Worm (Caenorhabditis elegans) whole organism, L1 larva: ENCODE data around the gene dgk-4.

Experiments used
- C04F5.9 ChIP-seq: sonication (generic microtip); optimal IDR thresholded peaks from 2 replicates; lab custom pipeline; 2016; ENCODE audit warnings: missing genetic modification characterization, missing compliant biosample characterization
- Y116A8C.19 ChIP-seq: sonication (generic microtip); optimal IDR thresholded peaks from 2 replicates; lab custom pipeline; 2016; ENCODE audit warnings: missing compliant biosample characterization, missing genetic modification characterization, borderline replicate concordance
- aha-1 ChIP-seq: fragments of 150-350 bp; optimal IDR thresholded peaks from 2 replicates; lab custom pipeline; 2014; ENCODE audit warnings: missing biosample characterization, missing genetic modification characterization
- aly-2 ChIP-seq: fragments of 150-350 bp; optimal IDR thresholded peaks from 2 replicates; lab custom pipeline; 2014; ENCODE audit warnings: missing biosample characterization, missing genetic modification characterization
- ama-1 ChIP-seq: fragments of 150-350 bp; optimal IDR thresholded peaks from 2 replicates; lab custom pipeline; 2014
- blmp-1 ChIP-seq: fragments of 150-350 bp; optimal IDR thresholded peaks from 2 replicates; lab custom pipeline; 2014; ENCODE audit warnings: missing biosample characterization, missing genetic modification characterization
- ceh-63 ChIP-seq: fragments of 200-800 bp; sonication (Bioruptor generic); optimal IDR thresholded peaks from 2 replicates; lab custom pipeline; 2018; ENCODE audit warnings: mild to moderate bottlenecking, missing genetic modification characterization, missing compliant biosample characterization
- ceh-8 ChIP-seq: fragments of 200-800 bp; sonication (Bioruptor generic); optimal IDR thresholded peaks from 2 replicates; lab custom pipeline; 2018; ENCODE audit warnings: mild to moderate bottlenecking, missing genetic modification characterization, moderate library complexity, missing compliant biosample characterization
- ceh-82 ChIP-seq, 3 experiments: fragments of 150-350 bp in 1 of 3; sonication (generic microtip) in 2 of 3; optimal IDR thresholded peaks; 2 replicates each; lab custom pipeline; 2014 to 2017; ENCODE audit warnings: missing biosample characterization in 3 of 3, missing genetic modification characterization in 3 of 3
- ceh-90 ChIP-seq: sonication (generic microtip); optimal IDR thresholded peaks from 2 replicates; lab custom pipeline; 2016; ENCODE audit warnings: missing genetic modification characterization, missing compliant biosample characterization
- ces-1 ChIP-seq: fragments of 150-350 bp; optimal IDR thresholded peaks from 2 replicates; lab custom pipeline; 2014; ENCODE audit warnings: missing biosample characterization, missing genetic modification reagents, missing genetic modification characterization
- dpl-1 ChIP-seq, 3 experiments: fragments of 150-350 bp in 2 of 3; sonication (generic microtip) in 1 of 3; optimal IDR thresholded peaks; 2 replicates each; lab custom pipeline; 2014 to 2017; ENCODE audit warnings: missing biosample characterization in 3 of 3, missing genetic modification characterization in 3 of 3, missing genetic modification reagents in 3 of 3
- efl-1 ChIP-seq, 4 experiments: fragments of 150-350 bp; optimal IDR thresholded peaks in 3 of 4; peaks in 1 of 4; 1 replicate in 1 of 4; 2 replicates in 3 of 4; lab custom pipeline; 2014; ENCODE audit warnings: missing biosample characterization in 2 of 4, missing genetic modification characterization in 2 of 4, missing genetic modification reagents in 2 of 4
- egl-27 ChIP-seq, 2 experiments: fragments of 150-350 bp in 1 of 2; sonication (generic microtip); optimal IDR thresholded peaks; 3 replicates each; lab custom pipeline; 2017 to 2018; ENCODE audit warnings: missing biosample characterization in 2 of 2, missing genetic modification characterization in 2 of 2, missing genetic modification reagents in 2 of 2
- ets-5 ChIP-seq: fragments of 200-800 bp; sonication (Bioruptor generic); IDR thresholded peaks from 2 replicates; pipeline ENCODE4 v1.3.6; 2022; ENCODE audit warnings: missing genetic modification characterization, missing compliant biosample characterization
- fkh-4 ChIP-seq: sonication (generic microtip); optimal IDR thresholded peaks from 2 replicates; lab custom pipeline; 2016; ENCODE audit warnings: missing compliant biosample characterization, missing genetic modification characterization, borderline replicate concordance
- fkh-8 ChIP-seq: sonication (generic microtip); optimal IDR thresholded peaks from 2 replicates; lab custom pipeline; 2016; ENCODE audit warnings: mild to moderate bottlenecking, missing genetic modification characterization, missing compliant biosample characterization
- fos-1 ChIP-seq: fragments of 150-350 bp; optimal IDR thresholded peaks from 2 replicates; lab custom pipeline; 2014; ENCODE audit warnings: missing biosample characterization, missing genetic modification characterization
- hlh-17 ChIP-seq: fragments of 200-800 bp; sonication (Bioruptor generic); optimal IDR thresholded peaks from 2 replicates; lab custom pipeline; 2018; ENCODE audit warnings: missing genetic modification characterization, mild to moderate bottlenecking, missing compliant biosample characterization, moderate library complexity, borderline replicate concordance
- hpl-2 ChIP-seq: fragments of 150-350 bp; optimal IDR thresholded peaks from 2 replicates; lab custom pipeline; 2014; ENCODE audit warnings: missing biosample characterization, missing genetic modification reagents, missing genetic modification characterization
- irx-1 ChIP-seq: sonication (generic microtip); optimal IDR thresholded peaks from 2 replicates; lab custom pipeline; 2016; ENCODE audit warnings: missing genetic modification characterization, missing compliant biosample characterization
- isw-1 ChIP-seq: fragments of 200-800 bp; sonication (Bioruptor generic); IDR thresholded peaks from 2 replicates; pipeline ENCODE4 v1.3.6; 2022; ENCODE audit warnings: missing genetic modification characterization, missing compliant biosample characterization
- jun-1 ChIP-seq: fragments of 150-350 bp; optimal IDR thresholded peaks from 2 replicates; lab custom pipeline; 2014; ENCODE audit warnings: missing biosample characterization, missing genetic modification reagents, missing genetic modification characterization
- lin-14 ChIP-seq: fragments of 200-800 bp; sonication (Bioruptor generic); optimal IDR thresholded peaks from 2 replicates; lab custom pipeline; 2018; ENCODE audit warnings: mild to moderate bottlenecking, missing genetic modification characterization, moderate library complexity, missing compliant biosample characterization
- lin-15B ChIP-seq: fragments of 150-350 bp; sonication (generic microtip); optimal IDR thresholded peaks from 3 replicates; lab custom pipeline; 2014; ENCODE audit warnings: missing biosample characterization, missing genetic modification characterization
- lin-35 ChIP-seq, 2 experiments: fragments of 150-350 bp; optimal IDR thresholded peaks; 2 replicates each; lab custom pipeline; 2014; ENCODE audit warnings: missing biosample characterization in 2 of 2, missing genetic modification characterization in 2 of 2, missing genetic modification reagents in 2 of 2
- lir-3 ChIP-seq: sonication (generic microtip); optimal IDR thresholded peaks from 2 replicates; lab custom pipeline; 2016; ENCODE audit warnings: mild to moderate bottlenecking, missing genetic modification characterization, moderate library complexity, missing compliant biosample characterization; ENCODE audit not compliant: poor library complexity
- lsy-2 ChIP-seq, 2 experiments: fragments of 150-350 bp; optimal IDR thresholded peaks; 2 replicates each; lab custom pipeline; 2014; ENCODE audit warnings: missing biosample characterization in 2 of 2, missing genetic modification characterization in 2 of 2
- mab-9 ChIP-seq: fragments of 200-800 bp; sonication (Bioruptor generic); IDR thresholded peaks from 2 replicates; pipeline ENCODE4 v1.3.6; 2022; ENCODE audit warnings: missing genetic modification reagents, missing genetic modification characterization, missing compliant biosample characterization
- mef-2 ChIP-seq: fragments of 150-350 bp; optimal IDR thresholded peaks from 2 replicates; lab custom pipeline; 2014; ENCODE audit warnings: missing biosample characterization, missing genetic modification characterization
- mep-1 ChIP-seq: fragments of 150-350 bp; optimal IDR thresholded peaks from 2 replicates; lab custom pipeline; 2014; ENCODE audit warnings: missing biosample characterization, missing genetic modification characterization
- nhr-19 ChIP-seq: fragments of 200-800 bp; sonication (Bioruptor generic); conservative IDR thresholded peaks from 2 replicates; pipeline ENCODE4 v1.3.6; 2022; ENCODE audit warnings: missing genetic modification characterization, missing compliant biosample characterization
- nhr-20 ChIP-seq: sonication (generic microtip); optimal IDR thresholded peaks from 2 replicates; lab custom pipeline; 2016; ENCODE audit warnings: mild to moderate bottlenecking, missing genetic modification characterization, missing compliant biosample characterization
- nhr-237 ChIP-seq: fragments of 150-350 bp; optimal IDR thresholded peaks from 2 replicates; lab custom pipeline; 2014; ENCODE audit warnings: missing biosample characterization, missing genetic modification characterization
- nhr-71 ChIP-seq: sonication (generic microtip); optimal IDR thresholded peaks from 2 replicates; lab custom pipeline; 2016; ENCODE audit warnings: mild to moderate bottlenecking, missing genetic modification characterization, moderate library complexity, missing compliant biosample characterization
- nhr-76 ChIP-seq: sonication (generic microtip); optimal IDR thresholded peaks from 2 replicates; lab custom pipeline; 2017; ENCODE audit warnings: missing biosample characterization, missing genetic modification characterization
- nhr-85 ChIP-seq: sonication (generic microtip); peaks from one replicate; lab custom pipeline; 2016; ENCODE audit warnings: missing genetic modification characterization, inconsistent platforms, missing compliant biosample characterization
- pag-3 ChIP-seq: sonication (generic microtip); optimal IDR thresholded peaks from 2 replicates; lab custom pipeline; 2017; ENCODE audit warnings: missing genetic modification characterization, mild to moderate bottlenecking, missing compliant biosample characterization, antibody characterized with exemption, borderline replicate concordance; ENCODE audit not compliant: insufficient read depth
- pqm-1 ChIP-seq: sonication (generic microtip); optimal IDR thresholded peaks from 3 replicates; lab custom pipeline; 2017; ENCODE audit warnings: missing biosample characterization, missing genetic modification characterization
- snpc-4 ChIP-seq: fragments of 150-350 bp; optimal IDR thresholded peaks from 2 replicates; lab custom pipeline; 2014; ENCODE audit warnings: missing biosample characterization, missing genetic modification characterization
- snu-23 ChIP-seq: sonication (generic microtip); optimal IDR thresholded peaks from 2 replicates; lab custom pipeline; 2016; ENCODE audit warnings: missing genetic modification characterization, missing compliant biosample characterization
- sox-4 ChIP-seq: sonication (generic microtip); optimal IDR thresholded peaks from 2 replicates; lab custom pipeline; 2016; ENCODE audit warnings: missing genetic modification characterization, missing compliant biosample characterization
- sptf-1 ChIP-seq: fragments of 150-350 bp; optimal IDR thresholded peaks from 2 replicates; lab custom pipeline; 2014; ENCODE audit warnings: missing biosample characterization, missing genetic modification characterization
- sup-37 ChIP-seq: fragments of 200-800 bp; sonication (Bioruptor generic); optimal IDR thresholded peaks from 2 replicates; lab custom pipeline; 2018; ENCODE audit warnings: mild to moderate bottlenecking, missing genetic modification characterization, missing compliant biosample characterization
- tlp-1 ChIP-seq: fragments of 150-350 bp; optimal IDR thresholded peaks from 2 replicates; lab custom pipeline; 2014; ENCODE audit warnings: missing biosample characterization, missing genetic modification characterization
- unc-130 ChIP-seq: fragments of 150-350 bp; optimal IDR thresholded peaks from 2 replicates; lab custom pipeline; 2017; ENCODE audit warnings: missing biosample characterization, missing genetic modification characterization, inconsistent platforms
- unc-62 ChIP-seq: fragments of 150-350 bp; optimal IDR thresholded peaks from 2 replicates; lab custom pipeline; 2014; ENCODE audit warnings: missing biosample characterization, missing genetic modification reagents, missing genetic modification characterization
- unc-86 ChIP-seq: sonication (generic microtip); optimal IDR thresholded peaks from 2 replicates; lab custom pipeline; 2016; ENCODE audit warnings: missing genetic modification characterization, missing compliant biosample characterization
- unc-98 ChIP-seq: fragments of 200-800 bp; sonication (Bioruptor generic); IDR thresholded peaks from 2 replicates; pipeline ENCODE4 v1.3.6; 2022; ENCODE audit warnings: missing genetic modification characterization, missing compliant biosample characterization
- vab-15 ChIP-seq: sonication (generic microtip); optimal IDR thresholded peaks from 2 replicates; lab custom pipeline; 2017; ENCODE audit warnings: missing genotype, mild to moderate bottlenecking, missing genetic modification characterization, missing compliant biosample characterization
- xbp-1 ChIP-seq: sonication (generic microtip); optimal IDR thresholded peaks from 2 replicates; lab custom pipeline; 2016; ENCODE audit warnings: missing genetic modification characterization, missing compliant biosample characterization
- zag-1 ChIP-seq: fragments of 150-350 bp; optimal IDR thresholded peaks from 2 replicates; lab custom pipeline; 2014; ENCODE audit warnings: missing biosample characterization, missing genetic modification characterization

dgk-4 gene

DNA sequence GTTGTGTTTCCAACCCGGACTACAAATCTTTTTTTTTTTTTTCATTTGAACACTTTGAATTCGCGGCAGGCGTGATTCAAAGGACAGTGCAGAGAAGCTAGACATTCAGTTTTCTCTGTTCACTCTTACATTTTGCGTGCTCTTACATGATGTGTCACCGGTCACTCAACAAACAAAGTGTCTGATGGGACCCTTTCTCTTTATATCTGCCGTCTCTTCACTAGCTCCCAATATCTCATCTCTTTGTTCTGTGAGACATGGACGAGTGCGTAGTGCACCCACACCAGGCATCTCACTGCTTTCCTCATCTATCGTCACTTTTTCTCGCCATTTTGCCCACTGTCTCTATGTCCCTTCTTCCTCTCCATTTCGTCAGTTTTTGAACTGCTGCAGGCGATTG is 44.1 kb upstream of the dgk-4 start (continued):
- TF ChIP-seq ceh-90 (tag; lab: Kevin White, UChicago): no peak
- TF ChIP-seq irx-1: peak; percentile 3
- peak; percentile 55 to 59 for TF ChIP-seq efl-1 (optimal IDR thresholded peaks at IDR 0.05; lab: Kevin White, UChicago)
- TF ChIP-seq efl-1 (GFP tag; optimal IDR thresholded peaks at IDR 0.05 in 1 of 2; lab: Kevin White, UChicago): peak in 1 of 2 experiments; percentile 31
- peak; percentile 4 for TF ChIP-seq fos-1 (tag; lab: Kevin White, UChicago)
- TF ChIP-seq dpl-1 (GFP tag; optimal IDR thresholded peaks at IDR 0.05; lab: Kevin White, UChicago): peak in 2 of 3 experiments; percentile 12 to 38
- TF ChIP-seq ceh-82 (tag; optimal IDR thresholded peaks at IDR 0.05; lab: Kevin White, UChicago): peak in 2 of 3 experiments; percentile 42 to 50
- TF ChIP-seq unc-86: peak; percentile 66
- TF ChIP-seq ama-1 (lab: Kevin White, UChicago): no peak
- TF ChIP-seq jun-1 (tag; lab: Kevin White, UChicago): peak; percentile 24
- peak; percentile 37 for TF ChIP-seq nhr-20
- peak; percentile 5 for TF ChIP-seq mep-1 (tag; lab: Kevin White, UChicago)
- TF ChIP-seq lin-14 (GFP tag; lab: Kevin White, UChicago): peak; percentile 89
- peak; percentile 9 for TF ChIP-seq ceh-8 (GFP tag; lab: Kevin White, UChicago)
- peak; percentile 55 for TF ChIP-seq lin-15B

- no peak for TF ChIP-seq nhr-19 (GFP tag; lab: Robert Waterston, UW)
- TF ChIP-seq snpc-4 (tag; lab: Kevin White, UChicago): no peak
- TF ChIP-seq hlh-17 (GFP tag; lab: Kevin White, UChicago): no peak
- TF ChIP-seq unc-62: no peak
- TF ChIP-seq vab-15 (tag; lab: Kevin White, UChicago): no peak
- TF ChIP-seq lsy-2 (tag; optimal IDR thresholded peaks at IDR 0.05; lab: Kevin White, UChicago): peak in 1 of 2 experiments; percentile 7
- TF ChIP-seq sup-37 (GFP tag; lab: Kevin White, UChicago): no peak
- TF ChIP-seq sox-4 (tag; lab: Kevin White, UChicago): peak; percentile 73
- no peak for TF ChIP-seq nhr-85 (tag; lab: Kevin White, UChicago)
- no peak for TF ChIP-seq fkh-4 (tag; lab: Kevin White, UChicago)
- TF ChIP-seq ets-5 (GFP tag; lab: Robert Waterston, UW): no peak
- no peak for TF ChIP-seq C04F5.9 (tag; lab: Kevin White, UChicago)
- TF ChIP-seq hpl-2 (GFP tag; lab: Kevin White, UChicago): no peak
- TF ChIP-seq isw-1 (GFP tag; lab: Robert Waterston, UW): no peak
- no peak for TF ChIP-seq blmp-1
- TF ChIP-seq lin-14 (GFP tag; lab: Kevin White, UChicago): peak; percentile 25
- TF ChIP-seq nhr-76 (tag; lab: Kevin White, UChicago): no peak
- no peak for TF ChIP-seq sptf-1 (tag; lab: Kevin White, UChicago)
- no peak for TF ChIP-seq aha-1 (tag; lab: Kevin White, UChicago)
- no peak for TF ChIP-seq aly-2 (tag; lab: Kevin White, UChicago)
- peak; percentile 55 for TF ChIP-seq nhr-71 (tag; lab: Kevin White, UChicago)
- peak; percentile 53 for TF ChIP-seq fkh-8
- TF ChIP-seq ceh-63 (GFP tag; lab: Kevin White, UChicago): no peak
- TF ChIP-seq Y116A8C.19: no peak
- TF ChIP-seq unc-98 (GFP tag; lab: Robert Waterston, UW): no peak
- TF ChIP-seq unc-130: no peak
- TF ChIP-seq xbp-1: no peak
- TF ChIP-seq mef-2 (tag; lab: Kevin White, UChicago): peak; percentile 58
- TF ChIP-seq egl-27 (tag; optimal IDR thresholded peaks at IDR 0.05; lab: Kevin White, UChicago): no peak
- TF ChIP-seq pag-3 (tag; lab: Kevin White, UChicago): no peak
- no peak for TF ChIP-seq ceh-82 (tag; optimal IDR thresholded peaks at IDR 0.05; lab: Kevin White, UChicago)
- TF ChIP-seq zag-1: no peak
- TF ChIP-seq pqm-1 (tag; lab: Kevin White, UChicago): no peak
- TF ChIP-seq snu-23 (GFP tag; lab: Kevin White, UChicago): no peak
- TF ChIP-seq mab-9: no peak
- TF ChIP-seq lir-3 (tag; lab: Kevin White, UChicago): no peak
- no peak for TF ChIP-seq ces-1 (GFP tag; lab: Kevin White, UChicago)
- no peak for TF ChIP-seq lin-35 (GFP tag; optimal IDR thresholded peaks at IDR 0.05; lab: Kevin White, UChicago)
- no peak for TF ChIP-seq nhr-237 (tag; lab: Kevin White, UChicago)
- no peak for TF ChIP-seq ceh-8 (GFP tag; lab: Kevin White, UChicago)
- no peak for TF ChIP-seq tlp-1 (tag; lab: Kevin White, UChicago)
These were observed 43.5 kb upstream of the dgk-4 start for ce11 chrIV:8587605-8588004.
